Worm (Caenorhabditis elegans) whole organism, L1 larva: ENCODE data around the gene srt-64.

Experiments used
- C04F5.9 ChIP-seq: sonication (generic microtip); optimal IDR thresholded peaks from 2 replicates; lab custom pipeline; 2016; ENCODE audit warnings: missing genetic modification characterization, missing compliant biosample characterization
- C16A3.4 ChIP-seq: fragments of 150-350 bp; optimal IDR thresholded peaks from 2 replicates; lab custom pipeline; 2014; ENCODE audit warnings: missing biosample characterization, missing genetic modification characterization
- C34B4.2 ChIP-seq: sonication (generic microtip); optimal IDR thresholded peaks from 2 replicates; lab custom pipeline; 2017; ENCODE audit warnings: mild to moderate bottlenecking, missing genetic modification characterization, missing compliant biosample characterization
- Y116A8C.19 ChIP-seq: sonication (generic microtip); optimal IDR thresholded peaks from 2 replicates; lab custom pipeline; 2016; ENCODE audit warnings: missing compliant biosample characterization, missing genetic modification characterization, borderline replicate concordance
- ama-1 ChIP-seq: fragments of 150-350 bp; optimal IDR thresholded peaks from 2 replicates; lab custom pipeline; 2014
- ceh-63 ChIP-seq: fragments of 200-800 bp; sonication (Bioruptor generic); optimal IDR thresholded peaks from 2 replicates; lab custom pipeline; 2018; ENCODE audit warnings: mild to moderate bottlenecking, missing genetic modification characterization, missing compliant biosample characterization
- ces-1 ChIP-seq: fragments of 150-350 bp; optimal IDR thresholded peaks from 2 replicates; lab custom pipeline; 2014; ENCODE audit warnings: missing biosample characterization, missing genetic modification reagents, missing genetic modification characterization
- dpl-1 ChIP-seq, 3 experiments: fragments of 150-350 bp in 2 of 3; sonication (generic microtip) in 1 of 3; optimal IDR thresholded peaks; 2 replicates each; lab custom pipeline; 2014 to 2017; ENCODE audit warnings: missing biosample characterization in 3 of 3, missing genetic modification characterization in 3 of 3, missing genetic modification reagents in 3 of 3
- efl-1 ChIP-seq, 4 experiments: fragments of 150-350 bp; optimal IDR thresholded peaks in 3 of 4; peaks in 1 of 4; 1 replicate in 1 of 4; 2 replicates in 3 of 4; lab custom pipeline; 2014; ENCODE audit warnings: missing biosample characterization in 2 of 4, missing genetic modification characterization in 2 of 4, missing genetic modification reagents in 2 of 4
- egl-13 ChIP-seq: sonication (generic microtip); optimal IDR thresholded peaks from 2 replicates; lab custom pipeline; 2016; ENCODE audit warnings: missing genotype, missing genetic modification reagents, missing genetic modification characterization, missing compliant biosample characterization
- egl-27 ChIP-seq, 2 experiments: fragments of 150-350 bp in 1 of 2; sonication (generic microtip); optimal IDR thresholded peaks; 3 replicates each; lab custom pipeline; 2017 to 2018; ENCODE audit warnings: missing biosample characterization in 2 of 2, missing genetic modification characterization in 2 of 2, missing genetic modification reagents in 2 of 2
- elt-2 ChIP-seq: sonication (generic microtip); optimal IDR thresholded peaks from 2 replicates; lab custom pipeline; 2016; ENCODE audit warnings: missing genetic modification characterization, mild to moderate bottlenecking, inconsistent platforms, missing compliant biosample characterization, missing genetic modification reagents
- fkh-10 ChIP-seq: sonication (generic microtip); optimal IDR thresholded peaks from 2 replicates; lab custom pipeline; 2017; ENCODE audit warnings: missing biosample characterization, missing genetic modification reagents, missing genetic modification characterization
- grh-1 ChIP-seq: fragments of 200-800 bp; sonication (Bioruptor generic); IDR thresholded peaks from 2 replicates; pipeline ENCODE4 v1.3.6; 2022; ENCODE audit warnings: missing genetic modification reagents, missing genetic modification characterization, missing compliant biosample characterization
- hlh-17 ChIP-seq: fragments of 200-800 bp; sonication (Bioruptor generic); optimal IDR thresholded peaks from 2 replicates; lab custom pipeline; 2018; ENCODE audit warnings: missing genetic modification characterization, mild to moderate bottlenecking, missing compliant biosample characterization, moderate library complexity, borderline replicate concordance
- irx-1 ChIP-seq: sonication (generic microtip); optimal IDR thresholded peaks from 2 replicates; lab custom pipeline; 2016; ENCODE audit warnings: missing genetic modification characterization, missing compliant biosample characterization
- lin-35 ChIP-seq, 2 experiments: fragments of 150-350 bp; optimal IDR thresholded peaks; 2 replicates each; lab custom pipeline; 2014; ENCODE audit warnings: missing biosample characterization in 2 of 2, missing genetic modification characterization in 2 of 2, missing genetic modification reagents in 2 of 2
- mdl-1 ChIP-seq, 2 experiments: fragments of 150-350 bp; optimal IDR thresholded peaks; 2 replicates each; lab custom pipeline; 2014 to 2017; ENCODE audit warnings: missing biosample characterization in 2 of 2, missing genetic modification characterization in 2 of 2, inconsistent platforms in 1 of 2
- mep-1 ChIP-seq: fragments of 150-350 bp; optimal IDR thresholded peaks from 2 replicates; lab custom pipeline; 2014; ENCODE audit warnings: missing biosample characterization, missing genetic modification characterization
- nhr-12 ChIP-seq: sonication (generic microtip); optimal IDR thresholded peaks from 2 replicates; lab custom pipeline; 2017; ENCODE audit warnings: missing biosample characterization, missing genetic modification characterization
- nhr-20 ChIP-seq: sonication (generic microtip); optimal IDR thresholded peaks from 2 replicates; lab custom pipeline; 2016; ENCODE audit warnings: mild to moderate bottlenecking, missing genetic modification characterization, missing compliant biosample characterization
- nhr-237 ChIP-seq: fragments of 150-350 bp; optimal IDR thresholded peaks from 2 replicates; lab custom pipeline; 2014; ENCODE audit warnings: missing biosample characterization, missing genetic modification characterization
- nhr-28 ChIP-seq: fragments of 150-350 bp; optimal IDR thresholded peaks from 2 replicates; lab custom pipeline; 2014; ENCODE audit warnings: missing biosample characterization, missing genetic modification characterization
- nhr-47 ChIP-seq: sonication (generic microtip); optimal IDR thresholded peaks from 2 replicates; lab custom pipeline; 2016; ENCODE audit warnings: mild to moderate bottlenecking, missing genetic modification characterization, moderate library complexity, missing compliant biosample characterization
- pax-3 ChIP-seq: fragments of 200-800 bp; sonication (Bioruptor generic); optimal IDR thresholded peaks from 2 replicates; lab custom pipeline; 2018; ENCODE audit warnings: mild to moderate bottlenecking, missing genetic modification characterization, moderate library complexity, missing compliant biosample characterization
- rnt-1 ChIP-seq: sonication (generic microtip); optimal IDR thresholded peaks from 2 replicates; lab custom pipeline; 2016; ENCODE audit warnings: mild to moderate bottlenecking, missing genetic modification characterization, moderate library complexity, missing compliant biosample characterization
- tbx-2 ChIP-seq: sonication (generic microtip); optimal IDR thresholded peaks from 2 replicates; lab custom pipeline; 2016; ENCODE audit warnings: missing genetic modification characterization, missing compliant biosample characterization
- unc-86 ChIP-seq: sonication (generic microtip); optimal IDR thresholded peaks from 2 replicates; lab custom pipeline; 2016; ENCODE audit warnings: missing genetic modification characterization, missing compliant biosample characterization
- unc-98 ChIP-seq: fragments of 200-800 bp; sonication (Bioruptor generic); IDR thresholded peaks from 2 replicates; pipeline ENCODE4 v1.3.6; 2022; ENCODE audit warnings: missing genetic modification characterization, missing compliant biosample characterization
- zip-4 ChIP-seq: fragments of 200-800 bp; sonication (Bioruptor generic); optimal IDR thresholded peaks from 2 replicates; lab custom pipeline; 2018; ENCODE audit warnings: mild to moderate bottlenecking, missing genetic modification characterization, moderate library complexity, missing compliant biosample characterization

The srt-64 gene

ce11 chrV:5178051-5178450 lies 8.6 kb upstream of the srt-64 start:
- TF ChIP-seq elt-2 (tag; lab: Kevin White, UChicago) (peak; percentile 6), Y116A8C.19 (tag; lab: Kevin White, UChicago) (no peak)
- TF ChIP-seq, all 84 proteins: peak for 1

ce11 chrV:5177209-5177608 lies 7.7 kb upstream of the srt-64 start, which contains the start of gene ugt-51:
ugt-51 (minus strand) TSS chrV:5177309.
- TF ChIP-seq efl-1 (optimal IDR thresholded peaks at IDR 0.05; lab: Kevin White, UChicago) (no peak), efl-1 (GFP tag; optimal IDR thresholded peaks at IDR 0.05 in 1 of 2; lab: Kevin White, UChicago) (peak in 1 of 2 experiments; percentile 49), C16A3.4 (no peak)

ce11 chrV:5172833-5173232 lies 3.3 kb upstream of the srt-64 start, which contains the start of gene srt-65:
srt-65 (minus strand) TSS chrV:5172933.
- TF ChIP-seq ces-1 (GFP tag; lab: Kevin White, UChicago): no peak
- TF ChIP-seq unc-86 (tag; lab: Kevin White, UChicago): no peak
- no peak for TF ChIP-seq mdl-1 (tag; optimal IDR thresholded peaks at IDR 0.05; lab: Kevin White, UChicago)
- TF ChIP-seq rnt-1: no peak
- no peak for TF ChIP-seq C34B4.2 (tag; lab: Kevin White, UChicago)

- TF ChIP-seq nhr-20 (tag; lab: Kevin White, UChicago) (no peak), efl-1 (optimal IDR thresholded peaks at IDR 0.05; lab: Kevin White, UChicago) (no peak), efl-1 (GFP tag; optimal IDR thresholded peaks at IDR 0.05 in 1 of 2; lab: Kevin White, UChicago) (peak in 1 of 2 experiments; percentile 70)
Observed at ce11 chrV:5165426-5165825, 4.1 kb downstream of the srt-64 start, which contains the start of gene srw-140. srw-140 (plus strand) TSS chrV:5165726.

ce11 chrV:5164682-5165081 lies 4.8 kb downstream of the srt-64 start, which contains the start of gene abu-7:
abu-7 (minus strand) TSS chrV:5164782.
- TF ChIP-seq mep-1 (tag; lab: Kevin White, UChicago): no peak
- TF ChIP-seq irx-1 (tag; lab: Kevin White, UChicago): no peak
- TF ChIP-seq nhr-47 (tag; lab: Kevin White, UChicago): no peak
- TF ChIP-seq pax-3 (tag; lab: Kevin White, UChicago): no peak
- TF ChIP-seq grh-1: no peak
- no peak for TF ChIP-seq elt-2 (tag; lab: Kevin White, UChicago)
- TF ChIP-seq egl-13 (tag; lab: Kevin White, UChicago): no peak

- TF ChIP-seq tbx-2 (no peak), unc-98 (GFP tag; lab: Robert Waterston, UW) (no peak), ceh-63 (GFP tag; lab: Kevin White, UChicago) (no peak), lin-35 (GFP tag; optimal IDR thresholded peaks at IDR 0.05; lab: Kevin White, UChicago) (no peak), egl-27 (tag; optimal IDR thresholded peaks at IDR 0.05; lab: Kevin White, UChicago) (no peak), nhr-28 (tag; lab: Kevin White, UChicago) (no peak), hlh-17 (GFP tag; lab: Kevin White, UChicago) (no peak), dpl-1 (GFP tag; optimal IDR thresholded peaks at IDR 0.05; lab: Kevin White, UChicago) (no peak), pax-3 (tag; lab: Kevin White, UChicago) (no peak), nhr-12 (tag; lab: Kevin White, UChicago) (no peak), C04F5.9 (no peak), ama-1 (lab: Kevin White, UChicago) (no peak), zip-4 (GFP tag; lab: Kevin White, UChicago) (no peak), nhr-237 (tag; lab: Kevin White, UChicago) (no peak), fkh-10 (GFP tag; lab: Kevin White, UChicago) (no peak)
- TF ChIP-seq, all 84 proteins: peak for 0
Observed at ce11 chrV:5161792-5162191, 7.7 kb downstream of the srt-64 start, which contains the start of gene abu-6. abu-6 (minus strand) TSS chrV:5161892.
